Worm (Caenorhabditis elegans): ENCODE data around the gene clec-72.
A peak's percentile ranks its signal among the peaks of the same experiment; 100 is the strongest.

The clec-72 gene

ce11 chrIV:3956095-3956494 is 11.5 kb downstream of the clec-72 start, which contains the start of gene clec-73:
Gene clec-73, minus strand, starts transcription at chrIV:3956195.
- TF ChIP-seq cebp-2 (GFP tag; IDR thresholded peaks at IDR 0.05) (no peak), sdz-38 (tag; optimal IDR thresholded peaks at IDR 0.05) (no peak), ztf-25 (GFP tag; IDR thresholded peaks at IDR 0.05) (no peak), rpc-1 (optimal IDR thresholded peaks at IDR 0.05) (no peak), rpc-1 (tag; optimal IDR thresholded peaks at IDR 0.05) (no peak), F39B2.1 (GFP tag; IDR thresholded peaks at IDR 0.05) (no peak), Y53G8AR.9 (GFP tag; conservative IDR thresholded peaks at IDR 0.05) (no peak), C06A6.2 (GFP tag; conservative IDR thresholded peaks at IDR 0.05) (no peak), K11D2.4 (GFP tag; IDR thresholded peaks at IDR 0.05) (no peak), F49E8.2 (tag; optimal IDR thresholded peaks at IDR 0.05; ENCODE audit: insufficient read depth) (no peak), bed-1 (GFP tag; IDR thresholded peaks at IDR 0.05) (no peak), somi-1 (GFP tag; optimal IDR thresholded peaks at IDR 0.05) (no peak), B0035.1 (tag; optimal IDR thresholded peaks at IDR 0.05) (no peak), ztf-28 (GFP tag; IDR thresholded peaks at IDR 0.05) (no peak), bed-2 (GFP tag; IDR thresholded peaks at IDR 0.05) (no peak), attf-6 (GFP tag; IDR thresholded peaks at IDR 0.05) (no peak), madf-3 (GFP tag; IDR thresholded peaks at IDR 0.05) (no peak), dpl-1 (GFP tag; optimal IDR thresholded peaks at IDR 0.05) (no peak), F33H1.4 (GFP tag; IDR thresholded peaks at IDR 0.05) (no peak), lin-35 (GFP tag; optimal IDR thresholded peaks at IDR 0.05) (no peak), nhr-80 (tag; optimal IDR thresholded peaks at IDR 0.05) (no peak)

- no peak for TF ChIP-seq Y53G8AR.9 (GFP tag; conservative IDR thresholded peaks at IDR 0.05)
These were observed 12.1 kb downstream of the clec-72 start, which contains the start of gene clec-74 for ce11 chrIV:3956705-3957104. Gene clec-74, plus strand, starts transcription at chrIV:3957005.

- TF ChIP-seq hmg-1.2 (GFP tag; IDR thresholded peaks at IDR 0.05) (no peak), nhr-80 (tag; optimal IDR thresholded peaks at IDR 0.05) (peak; percentile 36), F37B4.10 (GFP tag; IDR thresholded peaks at IDR 0.05) (no peak)
These were observed 15.8 kb downstream of the clec-72 start, which contains the start of gene clec-75 for ce11 chrIV:3960396-3960795. Gene clec-75, plus strand, starts transcription at chrIV:3960734.

ce11 chrIV:3962584-3962983 is 18.0 kb downstream of the clec-72 start, which contains the start of gene Y46C8AM.1:
Gene Y46C8AM.1, plus strand, starts transcription at chrIV:3962884.
- TF ChIP-seq hsf-1 (GFP tag; IDR thresholded peaks at IDR 0.05) (no peak), aptf-2 (GFP tag; conservative IDR thresholded peaks at IDR 0.05) (no peak), ceh-58 (GFP tag; IDR thresholded peaks at IDR 0.05) (no peak), hrde-1 (tag; optimal IDR thresholded peaks at IDR 0.05; ENCODE audit: borderline replicate concordance) (no peak), mes-4 (tag; optimal IDR thresholded peaks at IDR 0.05) (no peak), D2030.7 (GFP tag; IDR thresholded peaks at IDR 0.05) (no peak), tbx-9 (tag; optimal IDR thresholded peaks at IDR 0.05; ENCODE audit: borderline replicate concordance) (no peak), snpc-1.3 (tag; optimal IDR thresholded peaks at IDR 0.05; ENCODE audit: insufficient read depth) (no peak), ztf-26 (tag; optimal IDR thresholded peaks at IDR 0.05) (no peak), ztf-6 (GFP tag; IDR thresholded peaks at IDR 0.05) (no peak), ztf-3 (GFP tag; optimal IDR thresholded peaks at IDR 0.05) (no peak), attf-6 (GFP tag; IDR thresholded peaks at IDR 0.05) (no peak), F33H1.4 (GFP tag; IDR thresholded peaks at IDR 0.05) (no peak), chd-7 (tag; optimal IDR thresholded peaks at IDR 0.05) (no peak), unc-62 (GFP tag; optimal IDR thresholded peaks at IDR 0.05) (no peak), ztf-18 (tag; optimal IDR thresholded peaks at IDR 0.05) (no peak)
